Worm (Caenorhabditis elegans) whole organism, L1 larva: ENCODE data around the gene K01B6.4.

Experiments
- C16A3.4 ChIP-seq: fragments of 150-350 bp; optimal IDR thresholded peaks from 2 replicates; lab custom pipeline; 2014; ENCODE audit warnings: missing biosample characterization, missing genetic modification characterization
- aha-1 ChIP-seq: fragments of 150-350 bp; optimal IDR thresholded peaks from 2 replicates; lab custom pipeline; 2014; ENCODE audit warnings: missing biosample characterization, missing genetic modification characterization
- blmp-1 ChIP-seq: fragments of 150-350 bp; optimal IDR thresholded peaks from 2 replicates; lab custom pipeline; 2014; ENCODE audit warnings: missing biosample characterization, missing genetic modification characterization
- ceh-82 ChIP-seq, 3 experiments: fragments of 150-350 bp in 1 of 3; sonication (generic microtip) in 2 of 3; optimal IDR thresholded peaks; 2 replicates each; lab custom pipeline; 2014 to 2017; ENCODE audit warnings: missing biosample characterization in 3 of 3, missing genetic modification characterization in 3 of 3
- ceh-90 ChIP-seq: sonication (generic microtip); optimal IDR thresholded peaks from 2 replicates; lab custom pipeline; 2016; ENCODE audit warnings: missing genetic modification characterization, missing compliant biosample characterization
- ces-1 ChIP-seq: fragments of 150-350 bp; optimal IDR thresholded peaks from 2 replicates; lab custom pipeline; 2014; ENCODE audit warnings: missing biosample characterization, missing genetic modification reagents, missing genetic modification characterization
- efl-1 ChIP-seq, 4 experiments: fragments of 150-350 bp; optimal IDR thresholded peaks in 3 of 4; peaks in 1 of 4; 1 replicate in 1 of 4; 2 replicates in 3 of 4; lab custom pipeline; 2014; ENCODE audit warnings: missing biosample characterization in 2 of 4, missing genetic modification characterization in 2 of 4, missing genetic modification reagents in 2 of 4
- elt-2 ChIP-seq: sonication (generic microtip); optimal IDR thresholded peaks from 2 replicates; lab custom pipeline; 2016; ENCODE audit warnings: missing genetic modification characterization, mild to moderate bottlenecking, inconsistent platforms, missing compliant biosample characterization, missing genetic modification reagents
- fkh-4 ChIP-seq: sonication (generic microtip); optimal IDR thresholded peaks from 2 replicates; lab custom pipeline; 2016; ENCODE audit warnings: missing compliant biosample characterization, missing genetic modification characterization, borderline replicate concordance
- fkh-8 ChIP-seq: sonication (generic microtip); optimal IDR thresholded peaks from 2 replicates; lab custom pipeline; 2016; ENCODE audit warnings: mild to moderate bottlenecking, missing genetic modification characterization, missing compliant biosample characterization
- jun-1 ChIP-seq: fragments of 150-350 bp; optimal IDR thresholded peaks from 2 replicates; lab custom pipeline; 2014; ENCODE audit warnings: missing biosample characterization, missing genetic modification reagents, missing genetic modification characterization
- lin-15B ChIP-seq: fragments of 150-350 bp; sonication (generic microtip); optimal IDR thresholded peaks from 3 replicates; lab custom pipeline; 2014; ENCODE audit warnings: missing biosample characterization, missing genetic modification characterization
- lin-35 ChIP-seq, 2 experiments: fragments of 150-350 bp; optimal IDR thresholded peaks; 2 replicates each; lab custom pipeline; 2014; ENCODE audit warnings: missing biosample characterization in 2 of 2, missing genetic modification characterization in 2 of 2, missing genetic modification reagents in 2 of 2
- mep-1 ChIP-seq: fragments of 150-350 bp; optimal IDR thresholded peaks from 2 replicates; lab custom pipeline; 2014; ENCODE audit warnings: missing biosample characterization, missing genetic modification characterization
- nhr-12 ChIP-seq: sonication (generic microtip); optimal IDR thresholded peaks from 2 replicates; lab custom pipeline; 2017; ENCODE audit warnings: missing biosample characterization, missing genetic modification characterization
- nhr-237 ChIP-seq: fragments of 150-350 bp; optimal IDR thresholded peaks from 2 replicates; lab custom pipeline; 2014; ENCODE audit warnings: missing biosample characterization, missing genetic modification characterization
- nhr-85 ChIP-seq: sonication (generic microtip); peaks from one replicate; lab custom pipeline; 2016; ENCODE audit warnings: missing genetic modification characterization, inconsistent platforms, missing compliant biosample characterization
- pqm-1 ChIP-seq: sonication (generic microtip); optimal IDR thresholded peaks from 3 replicates; lab custom pipeline; 2017; ENCODE audit warnings: missing biosample characterization, missing genetic modification characterization
- rnt-1 ChIP-seq: sonication (generic microtip); optimal IDR thresholded peaks from 2 replicates; lab custom pipeline; 2016; ENCODE audit warnings: mild to moderate bottlenecking, missing genetic modification characterization, moderate library complexity, missing compliant biosample characterization
- snu-23 ChIP-seq: sonication (generic microtip); optimal IDR thresholded peaks from 2 replicates; lab custom pipeline; 2016; ENCODE audit warnings: missing genetic modification characterization, missing compliant biosample characterization
- tbx-2 ChIP-seq: sonication (generic microtip); optimal IDR thresholded peaks from 2 replicates; lab custom pipeline; 2016; ENCODE audit warnings: missing genetic modification characterization, missing compliant biosample characterization
- unc-30 ChIP-seq: sonication (generic microtip); optimal IDR thresholded peaks from 2 replicates; lab custom pipeline; 2017; ENCODE audit warnings: missing biosample characterization, missing genetic modification characterization
- unc-62 ChIP-seq: fragments of 150-350 bp; optimal IDR thresholded peaks from 2 replicates; lab custom pipeline; 2014; ENCODE audit warnings: missing biosample characterization, missing genetic modification reagents, missing genetic modification characterization
- xbp-1 ChIP-seq: sonication (generic microtip); optimal IDR thresholded peaks from 2 replicates; lab custom pipeline; 2016; ENCODE audit warnings: missing genetic modification characterization, missing compliant biosample characterization
- zip-4 ChIP-seq: fragments of 200-800 bp; sonication (Bioruptor generic); optimal IDR thresholded peaks from 2 replicates; lab custom pipeline; 2018; ENCODE audit warnings: mild to moderate bottlenecking, missing genetic modification characterization, moderate library complexity, missing compliant biosample characterization

K01B6.4 gene

DNA sequence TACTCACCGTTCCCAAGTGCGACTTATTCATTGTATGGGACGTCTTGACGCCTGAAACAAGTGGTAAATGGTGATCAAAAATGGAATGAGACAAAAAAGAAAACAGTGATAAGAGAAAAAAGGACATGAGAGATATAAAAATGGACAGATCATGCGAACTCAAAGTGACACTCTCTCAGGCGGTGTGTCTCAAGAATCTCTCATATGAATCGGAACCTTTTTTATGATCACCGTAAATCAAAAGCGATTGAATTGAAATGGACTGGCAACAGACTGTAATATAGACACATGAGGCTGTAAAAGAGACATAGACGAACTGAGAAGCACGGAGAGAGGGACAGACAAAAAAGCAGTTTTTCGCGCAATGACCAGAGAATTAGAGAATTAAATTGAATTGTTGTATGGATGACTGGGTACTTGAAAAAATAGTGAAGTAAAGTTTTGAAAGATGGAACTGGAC lies 28.2 kb downstream of the K01B6.4 start, which contains the start of gene clip-1 (continued):
- TF ChIP-seq elt-2 (no peak), snu-23 (peak; percentile 53), unc-30 (tag; lab: Kevin White, UChicago) (no peak)

ce11 chrIII:9258510-9258909 lies 38.7 kb downstream of the K01B6.4 start:
- TF ChIP-seq fkh-8 (tag; lab: Kevin White, UChicago) = no peak
- no peak for TF ChIP-seq xbp-1 (tag; lab: Kevin White, UChicago)
- no peak for TF ChIP-seq tbx-2 (tag; lab: Kevin White, UChicago)
- peak; percentile 11 for TF ChIP-seq elt-2
- TF ChIP-seq ceh-90 (tag; lab: Kevin White, UChicago) = no peak
- no peak for TF ChIP-seq efl-1 (optimal IDR thresholded peaks at IDR 0.05; lab: Kevin White, UChicago)
- TF ChIP-seq efl-1 (GFP tag; optimal IDR thresholded peaks at IDR 0.05 in 1 of 2; lab: Kevin White, UChicago) = peak in 1 of 2 experiments; percentile 81
- no peak for TF ChIP-seq ces-1 (GFP tag; lab: Kevin White, UChicago)

DNA sequence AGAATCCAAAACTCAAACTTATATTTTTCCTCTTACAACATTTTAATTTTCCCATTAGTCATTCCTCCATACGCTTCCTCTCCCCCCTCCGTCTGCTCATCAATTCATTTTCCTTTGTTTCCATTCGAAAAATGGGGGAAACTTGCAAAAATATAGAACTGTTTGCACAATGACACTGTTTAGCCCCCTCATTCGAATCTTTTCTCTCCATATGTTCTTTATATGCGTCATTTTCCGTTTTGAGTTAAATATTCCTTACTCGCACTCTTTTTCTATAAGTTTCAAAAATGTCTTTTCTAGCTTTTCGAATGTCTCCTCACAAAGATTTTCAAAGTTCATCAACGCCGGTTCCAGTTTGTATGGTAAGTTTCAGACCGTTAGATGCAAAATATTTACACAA lies 40.3 kb downstream of the K01B6.4 start, which contains the start of gene M01A8.1:
M01A8.1 (plus strand) TSS at position 301 of the 400 bp plus-strand sequence.
- TF ChIP-seq aha-1 (tag; lab: Kevin White, UChicago) (no peak), unc-62 (GFP tag; lab: Kevin White, UChicago) (no peak), C16A3.4 (tag; lab: Kevin White, UChicago) (no peak), xbp-1 (tag; lab: Kevin White, UChicago) (no peak), lin-15B (tag; lab: Kevin White, UChicago) (no peak), zip-4 (GFP tag; lab: Kevin White, UChicago) (no peak), efl-1 (optimal IDR thresholded peaks at IDR 0.05; lab: Kevin White, UChicago) (no peak), efl-1 (GFP tag; optimal IDR thresholded peaks at IDR 0.05 in 1 of 2; lab: Kevin White, UChicago) (peak in 1 of 2 experiments; percentile 41), nhr-237 (tag; lab: Kevin White, UChicago) (no peak)
- TF ChIP-seq, all 84 proteins: peak for 1

- TF ChIP-seq nhr-85 (tag; lab: Kevin White, UChicago) (peak; percentile 53), pqm-1 (tag; lab: Kevin White, UChicago) (peak; percentile 48), elt-2 (peak; percentile 81), blmp-1 (tag; lab: Kevin White, UChicago) (peak; percentile 2), jun-1 (tag; lab: Kevin White, UChicago) (no peak), efl-1 (optimal IDR thresholded peaks at IDR 0.05; lab: Kevin White, UChicago) (no peak), efl-1 (GFP tag; optimal IDR thresholded peaks at IDR 0.05 in 1 of 2; lab: Kevin White, UChicago) (peak in 1 of 2 experiments; percentile 86), mep-1 (tag; lab: Kevin White, UChicago) (no peak)
These were observed 41.4 kb downstream of the K01B6.4 start for ce11 chrIII:9255801-9256200.

DNA sequence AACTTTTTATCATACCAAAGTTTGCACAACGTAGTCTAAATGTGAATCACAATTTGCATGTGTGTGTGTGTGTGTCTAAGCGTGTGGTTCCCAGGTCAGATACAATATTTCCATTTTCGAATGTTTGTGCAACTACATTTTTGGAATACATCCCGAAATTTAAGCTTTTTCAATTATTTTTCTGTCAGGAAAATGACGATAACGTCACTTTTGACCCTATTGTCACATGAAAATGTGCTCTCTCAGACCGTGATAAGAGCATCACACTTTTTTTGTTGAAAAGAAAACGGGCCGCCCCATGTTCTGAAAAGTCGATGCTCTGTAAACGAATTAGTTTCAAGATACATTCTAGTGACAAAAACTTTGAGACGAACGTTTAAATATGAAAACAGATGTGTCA lies 42.3 kb downstream of the K01B6.4 start:
- TF ChIP-seq elt-2 (peak; percentile 50), rnt-1 (tag; lab: Kevin White, UChicago) (no peak), lin-35 (GFP tag; optimal IDR thresholded peaks at IDR 0.05; lab: Kevin White, UChicago) (peak in 1 of 2 experiments; percentile 13)
- TF ChIP-seq, all 84 proteins: peak for 2

- TF ChIP-seq nhr-12 (no peak), nhr-85 (tag; lab: Kevin White, UChicago) (no peak), lin-35 (GFP tag; optimal IDR thresholded peaks at IDR 0.05; lab: Kevin White, UChicago) (no peak), fkh-4 (tag; lab: Kevin White, UChicago) (no peak), blmp-1 (tag; lab: Kevin White, UChicago) (peak; percentile 20), unc-62 (GFP tag; lab: Kevin White, UChicago) (no peak)
These were observed 46.5 kb downstream of the K01B6.4 start, which contains the start of gene T02C1.2 for ce11 chrIII:9250729-9251128. Gene T02C1.2 (plus strand): TSS chrIII:9251029.

DNA sequence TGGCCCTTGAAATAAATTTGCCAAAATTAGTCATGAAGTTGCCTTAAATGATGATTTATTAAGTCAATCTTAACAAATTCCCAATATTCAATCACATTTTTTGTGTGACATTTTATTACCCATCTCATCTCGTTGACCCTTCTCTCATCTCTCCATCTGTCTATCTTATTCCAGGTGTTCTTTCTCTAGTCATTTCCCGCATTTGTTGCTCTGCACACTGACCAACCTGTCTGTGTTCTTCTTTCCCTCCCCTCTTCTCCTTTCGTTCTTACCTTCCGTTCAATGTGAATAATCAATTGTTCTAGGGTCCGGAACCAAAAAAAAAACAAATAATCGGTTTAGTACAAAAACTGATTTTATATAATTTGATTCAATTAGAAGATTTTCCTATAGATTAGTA lies 50.0 kb downstream of the K01B6.4 start, which contains the start of gene T02C1.1:
T02C1.1 (plus strand) TSS at position 305 of the 400 bp plus-strand sequence.
- TF ChIP-seq ceh-82 (tag; optimal IDR thresholded peaks at IDR 0.05; lab: Kevin White, UChicago) = no peak
- no peak for TF ChIP-seq efl-1 (optimal IDR thresholded peaks at IDR 0.05; lab: Kevin White, UChicago)
- TF ChIP-seq efl-1 (GFP tag; optimal IDR thresholded peaks at IDR 0.05 in 1 of 2; lab: Kevin White, UChicago) = peak in 1 of 2 experiments; percentile 51
